Fruit fly (Drosophila melanogaster) whole organism, prepupa: ENCODE measurements around the gene Pcyt2.
A peak's percentile ranks its signal among the peaks of the same experiment; 100 is the strongest.

Experiments
- Blimp-1 ChIP-seq: fragments of 200-800 bp; sonication (Bioruptor generic); optimal IDR thresholded peaks from 3 replicates; lab custom pipeline; 2017; ENCODE audit warnings: missing biosample characterization, missing genetic modification characterization, mild to moderate bottlenecking, moderate library complexity, missing genetic modification reagents
- CG10631 ChIP-seq: fragments of 200-800 bp; sonication (Bioruptor generic); optimal IDR thresholded peaks from 2 replicates; lab custom pipeline; 2016; ENCODE audit warnings: missing biosample characterization, missing genetic modification characterization
- CG10669 ChIP-seq: fragments of 200-800 bp; sonication (Bioruptor generic); optimal IDR thresholded peaks from 3 replicates; lab custom pipeline; 2018; ENCODE audit warnings: missing biosample characterization, mild to moderate bottlenecking, missing genetic modification characterization, moderate library complexity
- CG11294 ChIP-seq: fragments of 200-800 bp; sonication (Bioruptor generic); IDR thresholded peaks from 2 replicates; pipeline ENCODE4 v1.3.6; 2022; ENCODE audit warnings: missing biosample characterization, missing genetic modification characterization
- CG11762 ChIP-seq: fragments of 200-800 bp; sonication (Bioruptor generic); optimal IDR thresholded peaks from 3 replicates; lab custom pipeline; 2016; ENCODE audit warnings: missing biosample characterization, missing genetic modification characterization; ENCODE audit not compliant: insufficient read depth
- CG11902 ChIP-seq: fragments of 200-800 bp; sonication (Bioruptor generic); optimal IDR thresholded peaks from 3 replicates; lab custom pipeline; 2016; ENCODE audit warnings: missing biosample characterization, missing genetic modification characterization
- CG15336 ChIP-seq: fragments of 200-800 bp; sonication (Bioruptor generic); IDR thresholded peaks from 2 replicates; pipeline ENCODE4 v1.3.6; 2022; ENCODE audit warnings: missing biosample characterization, missing genetic modification characterization
- CG16779 ChIP-seq: fragments of 200-800 bp; sonication (Bioruptor generic); optimal IDR thresholded peaks from 3 replicates; lab custom pipeline; 2017; ENCODE audit warnings: missing biosample characterization, mild to moderate bottlenecking, missing genetic modification characterization
- CG31627 ChIP-seq: fragments of 200-800 bp; sonication (Bioruptor generic); optimal IDR thresholded peaks from 3 replicates; lab custom pipeline; 2016; ENCODE audit warnings: missing biosample characterization, missing genetic modification characterization
- CG3919 ChIP-seq: fragments of 200-800 bp; sonication (Bioruptor generic); optimal IDR thresholded peaks from 3 replicates; lab custom pipeline; 2016; ENCODE audit warnings: missing biosample characterization, missing genetic modification characterization
- CG4318 ChIP-seq: fragments of 200-800 bp; sonication (Bioruptor generic); optimal IDR thresholded peaks from 3 replicates; lab custom pipeline; 2017; ENCODE audit warnings: missing biosample characterization, mild to moderate bottlenecking, missing genetic modification characterization
- CG6163 ChIP-seq: fragments of 200-800 bp; sonication (Bioruptor generic); IDR thresholded peaks from 3 replicates; pipeline ENCODE4 v1.3.6; 2022; ENCODE audit warnings: missing biosample characterization, missing genetic modification characterization
- CG6276 ChIP-seq: fragments of 200-800 bp; sonication (Bioruptor generic); optimal IDR thresholded peaks from 2 replicates; lab custom pipeline; 2017; ENCODE audit warnings: missing biosample characterization, mild to moderate bottlenecking, missing genetic modification characterization
- CG6792 ChIP-seq: fragments of 200-800 bp; sonication (Bioruptor generic); optimal IDR thresholded peaks from 3 replicates; lab custom pipeline; 2016; ENCODE audit warnings: missing biosample characterization, missing genetic modification characterization
- CG6854 ChIP-seq: fragments of 200-800 bp; sonication (Bioruptor generic); optimal IDR thresholded peaks from 2 replicates; lab custom pipeline; 2017; ENCODE audit warnings: missing biosample characterization, mild to moderate bottlenecking, missing genetic modification characterization
- CG8319 ChIP-seq: fragments of 200-800 bp; sonication (Bioruptor generic); optimal IDR thresholded peaks from 3 replicates; lab custom pipeline; 2016; ENCODE audit warnings: missing biosample characterization, missing genetic modification characterization
- CG8632 ChIP-seq: fragments of 200-800 bp; sonication (Bioruptor generic); optimal IDR thresholded peaks from 3 replicates; lab custom pipeline; 2016; ENCODE audit warnings: missing biosample characterization, missing genetic modification characterization
- Eip75B ChIP-seq: fragments of 200-800 bp; sonication (Bioruptor generic); optimal IDR thresholded peaks from 3 replicates; lab custom pipeline; 2016; ENCODE audit warnings: missing biosample characterization, missing genetic modification characterization
- Eip78C ChIP-seq: fragments of 200-800 bp; sonication (Bioruptor generic); peaks from one replicate; lab custom pipeline; 2016; ENCODE audit warnings: missing biosample characterization, missing genetic modification characterization
- Ets21C ChIP-seq: fragments of 200-800 bp; sonication (Bioruptor generic); optimal IDR thresholded peaks from 3 replicates; lab custom pipeline; 2016; ENCODE audit warnings: missing biosample characterization, missing genetic modification characterization
- Ets96B ChIP-seq: fragments of 200-800 bp; optimal IDR thresholded peaks from 2 replicates; lab custom pipeline; 2019; ENCODE audit warnings: missing biosample characterization, mild to moderate bottlenecking, missing genetic modification characterization, moderate library complexity
- Gug ChIP-seq: fragments of 200-800 bp; sonication (Bioruptor generic); IDR thresholded peaks from 2 replicates; pipeline ENCODE4 v1.3.6; 2022; ENCODE audit warnings: missing biosample characterization, missing genetic modification characterization
- Hr38 ChIP-seq: sonication (Bioruptor generic); optimal IDR thresholded peaks from 2 replicates; lab custom pipeline; 2016; ENCODE audit warnings: missing biosample characterization, missing genetic modification characterization
- Hr39 ChIP-seq: fragments of 200-800 bp; sonication (Bioruptor generic); optimal IDR thresholded peaks from 2 replicates; lab custom pipeline; 2016; ENCODE audit warnings: missing biosample characterization, missing genetic modification characterization
- Hr4 ChIP-seq: fragments of 200-800 bp; sonication (Bioruptor generic); optimal IDR thresholded peaks from 3 replicates; lab custom pipeline; 2016; ENCODE audit warnings: missing biosample characterization, missing genetic modification characterization
- Lpt ChIP-seq: fragments of 200-800 bp; sonication (Bioruptor generic); optimal IDR thresholded peaks from 3 replicates; lab custom pipeline; 2016; ENCODE audit warnings: missing biosample characterization, missing genetic modification characterization
- Met ChIP-seq: fragments of 200-800 bp; sonication (Bioruptor generic); optimal IDR thresholded peaks from 3 replicates; lab custom pipeline; 2016; ENCODE audit warnings: missing biosample characterization, missing genetic modification characterization
- OdsH ChIP-seq: fragments of 200-800 bp; sonication (Bioruptor generic); optimal IDR thresholded peaks from 3 replicates; lab custom pipeline; 2016; ENCODE audit warnings: missing biosample characterization, missing genetic modification characterization
- Smox ChIP-seq: fragments of 200-800 bp; sonication (Bioruptor generic); optimal IDR thresholded peaks from 3 replicates; lab custom pipeline; 2016; ENCODE audit warnings: missing biosample characterization, missing genetic modification characterization
- Sox14 ChIP-seq: fragments of 200-800 bp; sonication (Bioruptor generic); optimal IDR thresholded peaks from 3 replicates; lab custom pipeline; 2016; ENCODE audit warnings: missing biosample characterization, missing genetic modification characterization
- achi ChIP-seq: fragments of 200-800 bp; sonication (Bioruptor generic); optimal IDR thresholded peaks from 3 replicates; lab custom pipeline; 2016; ENCODE audit warnings: missing biosample characterization, missing genetic modification characterization
- acj6 ChIP-seq: fragments of 200-800 bp; sonication (Bioruptor generic); optimal IDR thresholded peaks from 3 replicates; lab custom pipeline; 2016; ENCODE audit warnings: missing biosample characterization, missing genetic modification characterization
- dac ChIP-seq: fragments of 200-800 bp; sonication (Bioruptor generic); optimal IDR thresholded peaks from 2 replicates; lab custom pipeline; 2017; ENCODE audit warnings: missing biosample characterization, mild to moderate bottlenecking, missing genetic modification characterization
- eg ChIP-seq: fragments of 200-800 bp; sonication (Bioruptor generic); IDR thresholded peaks from 3 replicates; pipeline ENCODE4 v1.3.6; 2022; ENCODE audit warnings: missing biosample characterization, missing genetic modification characterization
- esn ChIP-seq: fragments of 200-800 bp; sonication (Bioruptor generic); optimal IDR thresholded peaks from 2 replicates; lab custom pipeline; 2016; ENCODE audit warnings: missing biosample characterization, mild to moderate bottlenecking, missing genetic modification characterization, moderate library complexity
- fd85E ChIP-seq: fragments of 200-800 bp; sonication (Bioruptor generic); optimal IDR thresholded peaks from 3 replicates; lab custom pipeline; 2016; ENCODE audit warnings: missing biosample characterization, missing genetic modification characterization
- fkh ChIP-seq: fragments of 200-800 bp; sonication (Bioruptor generic); optimal IDR thresholded peaks from 3 replicates; lab custom pipeline; 2017; ENCODE audit warnings: missing biosample characterization, mild to moderate bottlenecking, missing genetic modification characterization, moderate library complexity
- lz ChIP-seq: fragments of 200-800 bp; sonication (Bioruptor generic); optimal IDR thresholded peaks from 3 replicates; lab custom pipeline; 2016; ENCODE audit warnings: missing biosample characterization, missing genetic modification characterization
- net ChIP-seq: fragments of 200-800 bp; sonication (Bioruptor generic); optimal IDR thresholded peaks from 3 replicates; lab custom pipeline; 2016; ENCODE audit warnings: missing biosample characterization, missing genetic modification characterization
- pdm3 ChIP-seq: fragments of 200-800 bp; sonication (Bioruptor generic); optimal IDR thresholded peaks from 3 replicates; lab custom pipeline; 2016; ENCODE audit warnings: missing biosample characterization, missing genetic modification characterization
- salr ChIP-seq, 2 experiments: fragments of 200-800 bp; sonication (Bioruptor generic); optimal IDR thresholded peaks; 3 replicates each; lab custom pipeline; 2016 to 2018; ENCODE audit warnings: missing biosample characterization in 2 of 2, missing genetic modification characterization in 2 of 2, mild to moderate bottlenecking in 1 of 2
- spab ChIP-seq: fragments of 200-800 bp; sonication (Bioruptor generic); optimal IDR thresholded peaks from 2 replicates; lab custom pipeline; 2017; ENCODE audit warnings: missing biosample characterization, mild to moderate bottlenecking, missing genetic modification characterization, missing genetic modification reagents
- ss ChIP-seq, 2 experiments: fragments of 200-800 bp; sonication (Bioruptor generic); optimal IDR thresholded peaks; 2 replicates in 1 of 2; 3 replicates in 1 of 2; lab custom pipeline; 2017 to 2018; ENCODE audit warnings: mild to moderate bottlenecking in 2 of 2, missing biosample characterization in 2 of 2, missing genetic modification characterization in 2 of 2, moderate library complexity in 1 of 2
- vri ChIP-seq: fragments of 200-800 bp; sonication (Bioruptor generic); optimal IDR thresholded peaks from 3 replicates; lab custom pipeline; 2016; ENCODE audit warnings: missing biosample characterization, mild to moderate bottlenecking, missing genetic modification characterization

Gene Pcyt2

dm6 chr3L:1579169-1579853 lies 26.0 kb downstream of the Pcyt2 start (continued):
- peak; percentile 50 for TF ChIP-seq achi (GFP tag; lab: Kevin White, UChicago)
- no peak for TF ChIP-seq CG11902 (GFP tag; lab: Kevin White, UChicago)
- TF ChIP-seq CG31627 (GFP tag; lab: Kevin White, UChicago): peak; percentile 15
- peak; percentile 53 for TF ChIP-seq Hr4 (GFP tag; lab: Kevin White, UChicago)
- peak; percentile 15 for TF ChIP-seq dac (GFP tag; lab: Kevin White, UChicago)
- peak; percentile 31 for TF ChIP-seq CG3919 (GFP tag; lab: Kevin White, UChicago)
- peak; percentile 18 for TF ChIP-seq spab (GFP tag; lab: Kevin White, UChicago)

dm6 chr3L:1580194-1580593 lies 26.9 kb downstream of the Pcyt2 start:
- TF ChIP-seq Hr4 (GFP tag; lab: Kevin White, UChicago) (no peak), CG11294 (GFP tag; lab: Robert Waterston, UW) (no peak), Smox (GFP tag; lab: Kevin White, UChicago) (no peak), CG10669 (GFP tag; lab: Kevin White, UChicago) (no peak), Ets96B (tag; lab: Kevin White, UChicago) (no peak), Sox14 (GFP tag; lab: Kevin White, UChicago) (no peak), dac (GFP tag; lab: Kevin White, UChicago) (no peak), CG10631 (no peak), Ets21C (no peak), Hr39 (no peak), fd85E (GFP tag; lab: Kevin White, UChicago) (no peak), CG31627 (GFP tag; lab: Kevin White, UChicago) (no peak), lz (no peak), Hr38 (no peak), CG6854 (no peak), CG6276 (GFP tag; lab: Kevin White, UChicago) (no peak), Lpt (GFP tag; lab: Kevin White, UChicago) (no peak), Gug (GFP tag; lab: Robert Waterston, UW) (no peak), vri (GFP tag; lab: Kevin White, UChicago) (no peak), Eip78C (GFP tag; lab: Kevin White, UChicago) (no peak)

- TF ChIP-seq Eip75B (GFP tag; lab: Kevin White, UChicago) (no peak), CG6792 (no peak), acj6 (GFP tag; lab: Kevin White, UChicago) (no peak), CG8319 (GFP tag; lab: Kevin White, UChicago) (no peak), CG11294 (GFP tag; lab: Robert Waterston, UW) (no peak), Blimp-1 (GFP tag; lab: Kevin White, UChicago) (no peak), net (GFP tag; lab: Kevin White, UChicago) (no peak), CG8632 (GFP tag; lab: Kevin White, UChicago) (no peak), ss (GFP tag; optimal IDR thresholded peaks at IDR 0.05; lab: Kevin White, UChicago) (no peak)
Observed at dm6 chr3L:1580821-1581220, 27.5 kb downstream of the Pcyt2 start.

dm6 chr3L:1584003-1584402 lies 30.7 kb downstream of the Pcyt2 start:
- TF ChIP-seq Eip75B (GFP tag; lab: Kevin White, UChicago) (peak; percentile 31), dac (GFP tag; lab: Kevin White, UChicago) (peak; percentile 65), CG11762 (no peak), CG6276 (GFP tag; lab: Kevin White, UChicago) (peak; percentile 47), eg (GFP tag; lab: Robert Waterston, UW) (peak; percentile 91), Lpt (GFP tag; lab: Kevin White, UChicago) (peak; percentile 83), fkh (GFP tag; lab: Kevin White, UChicago) (no peak), CG4318 (GFP tag; lab: Kevin White, UChicago) (peak; percentile 77), CG8319 (GFP tag; lab: Kevin White, UChicago) (no peak), Hr39 (peak; percentile 46), Met (peak; percentile 32), pdm3 (GFP tag; lab: Kevin White, UChicago) (peak; percentile 69), OdsH (GFP tag; lab: Kevin White, UChicago) (peak; percentile 70), CG3919 (GFP tag; lab: Kevin White, UChicago) (peak; percentile 8), Sox14 (GFP tag; lab: Kevin White, UChicago) (peak; percentile 72), lz (peak; percentile 0), Hr4 (GFP tag; lab: Kevin White, UChicago) (peak; percentile 92), ss (GFP tag; optimal IDR thresholded peaks at IDR 0.05; lab: Kevin White, UChicago) (no peak), CG6163 (GFP tag; lab: Robert Waterston, UW) (no peak), esn (GFP tag; lab: Kevin White, UChicago) (peak; percentile 22), salr (GFP tag; optimal IDR thresholded peaks at IDR 0.05; lab: Kevin White, UChicago) (peak in 1 of 2 experiments; percentile 68), CG16779 (tag; lab: Kevin White, UChicago) (no peak), Smox (GFP tag; lab: Kevin White, UChicago) (peak; percentile 12), Ets96B (tag; lab: Kevin White, UChicago) (no peak), CG15336 (GFP tag; lab: Robert Waterston, UW) (peak; percentile 90)
